Worm (Caenorhabditis elegans) whole organism, young adult: ENCODE data around the gene mul-1.

ENCODE experiments used
- B0019.2 ChIP-seq: fragments of 200-800 bp; sonication (Bioruptor generic); conservative IDR thresholded peaks from 2 replicates; pipeline ENCODE4 v1.3.6; 2022; ENCODE audit warnings: missing genetic modification reagents, missing genetic modification characterization, missing compliant biosample characterization
- Y53F4B.3 ChIP-seq: fragments of 200-800 bp; sonication (Bioruptor generic); IDR thresholded peaks from 2 replicates; pipeline ENCODE4 v1.3.6; 2022; ENCODE audit warnings: missing genetic modification reagents, missing genetic modification characterization, missing compliant biosample characterization
- Y56A3A.18 ChIP-seq: fragments of 200-800 bp; sonication (Bioruptor generic); IDR thresholded peaks from 2 replicates; pipeline ENCODE4 v1.3.6; 2022; ENCODE audit warnings: missing genetic modification reagents, missing genetic modification characterization, missing compliant biosample characterization
- Y95B8A.8 ChIP-seq: fragments of 200-800 bp; sonication (Bioruptor generic); IDR thresholded peaks from 2 replicates; pipeline ENCODE4 v1.3.6; 2022; ENCODE audit warnings: missing genetic modification reagents, missing genetic modification characterization, missing compliant biosample characterization
- akir-1 ChIP-seq: fragments of 200-800 bp; sonication (Bioruptor generic); optimal IDR thresholded peaks from 2 replicates; lab custom pipeline; 2018; ENCODE audit warnings: mild to moderate bottlenecking, missing genetic modification characterization, moderate library complexity, missing compliant biosample characterization
- ama-1 ChIP-seq, 3 experiments: fragments of 150-350 bp in 1 of 3; sonication (generic microtip) in 2 of 3; optimal IDR thresholded peaks; 2 replicates each; lab custom pipeline; 2014 to 2018; ENCODE audit warnings: missing biosample characterization in 2 of 3, missing genetic modification characterization in 2 of 3, missing genetic modification reagents in 2 of 3
- ceh-91 ChIP-seq: fragments of 200-800 bp; sonication (Bioruptor generic); IDR thresholded peaks from 2 replicates; pipeline ENCODE4 v1.3.6; 2022; ENCODE audit warnings: missing genetic modification reagents, missing genetic modification characterization, missing compliant biosample characterization
- him-1 ChIP-seq: sonication (generic microtip); optimal IDR thresholded peaks from 2 replicates; lab custom pipeline; 2016; ENCODE audit warnings: missing genotype, missing genetic modification reagents, missing genetic modification characterization, missing compliant biosample characterization
- nfya-1 ChIP-seq: sonication (generic microtip); optimal IDR thresholded peaks from 2 replicates; lab custom pipeline; 2017; ENCODE audit warnings: antibody characterized with exemption, missing compliant biosample characterization, missing genetic modification characterization, borderline replicate concordance; ENCODE audit not compliant: insufficient read depth
- sea-2 ChIP-seq: fragments of 200-800 bp; sonication (Bioruptor generic); IDR thresholded peaks from 2 replicates; pipeline ENCODE4 v1.3.6; 2022; ENCODE audit warnings: missing genetic modification characterization, missing compliant biosample characterization
- ztf-26 ChIP-seq: sonication (generic microtip); optimal IDR thresholded peaks from 2 replicates; lab custom pipeline; 2017; ENCODE audit warnings: missing genetic modification characterization, missing compliant biosample characterization
- ztf-6 ChIP-seq: fragments of 200-800 bp; sonication (Bioruptor generic); IDR thresholded peaks from 2 replicates; pipeline ENCODE4 v1.3.6; 2022; ENCODE audit warnings: missing genetic modification reagents, missing genetic modification characterization, missing compliant biosample characterization

DNA sequence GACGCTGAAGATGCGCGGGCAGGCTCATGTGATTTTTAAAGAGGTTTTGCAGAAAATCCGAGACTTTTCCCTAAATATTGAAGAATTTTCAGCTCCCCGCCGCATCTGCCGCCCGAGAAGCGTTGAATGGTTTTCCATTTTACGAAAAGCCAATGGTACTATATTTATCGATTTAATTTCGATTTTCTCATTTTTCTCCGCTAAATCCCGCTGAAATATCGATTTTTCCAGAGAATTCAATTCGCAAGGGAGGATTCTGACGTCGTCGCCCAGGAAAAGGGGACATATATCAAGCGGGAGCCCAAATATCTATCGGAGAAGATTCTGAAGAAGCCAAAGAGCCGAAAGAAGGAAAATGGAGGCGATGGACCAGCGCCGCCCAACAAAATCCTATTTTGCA is 49.3 kb upstream of the mul-1 start:
- no peak for TF ChIP-seq Y53F4B.3 (GFP tag; lab: Robert Waterston, UW)
- TF ChIP-seq nfya-1 (tag; lab: Kevin White, UChicago): no peak
- TF ChIP-seq ztf-6 (GFP tag; lab: Robert Waterston, UW): no peak
- no peak for TF ChIP-seq him-1 (tag; lab: Kevin White, UChicago)
- TF ChIP-seq Y56A3A.18 (GFP tag; lab: Robert Waterston, UW): no peak
- TF ChIP-seq sea-2 (GFP tag; lab: Robert Waterston, UW): no peak
- TF ChIP-seq B0019.2 (GFP tag; lab: Robert Waterston, UW): no peak
- TF ChIP-seq Y95B8A.8 (GFP tag; lab: Robert Waterston, UW): no peak
- no peak for TF ChIP-seq ceh-91
- TF ChIP-seq akir-1 (GFP tag; lab: Kevin White, UChicago): no peak
- TF ChIP-seq ztf-26 (tag; lab: Kevin White, UChicago): no peak
- no peak for TF ChIP-seq ama-1 (optimal IDR thresholded peaks at IDR 0.05; lab: Kevin White, UChicago)
- no peak for TF ChIP-seq ama-1 (GFP tag; optimal IDR thresholded peaks at IDR 0.05; lab: Kevin White, UChicago)
